Fruit fly (Drosophila melanogaster): ENCODE results near the gene CG14147.

dm6 chr3L:11009000-11009794 is 36.7 kb downstream of the CG14147 start, which contains the start of gene klu:
- TF ChIP-seq Sox14 (GFP tag; optimal IDR thresholded peaks at IDR 0.05) = peak; percentile 51
- TF ChIP-seq Sox102F (GFP tag; optimal IDR thresholded peaks at IDR 0.05) = peak; percentile 15
- TF ChIP-seq CG11294 (GFP tag; IDR thresholded peaks at IDR 0.05) = peak; percentile 42; the same call in 1 of the 2 replicates
- no peak for TF ChIP-seq fd85E (GFP tag; optimal IDR thresholded peaks at IDR 0.05)
- no peak for TF ChIP-seq CG8319 (GFP tag; optimal IDR thresholded peaks at IDR 0.05)
- TF ChIP-seq OdsH (GFP tag; optimal IDR thresholded peaks at IDR 0.05) = peak; percentile 18
- no peak for TF ChIP-seq Blimp-1 (GFP tag; optimal IDR thresholded peaks at IDR 0.05)
- no peak for TF ChIP-seq cyc (GFP tag; optimal IDR thresholded peaks at IDR 0.05)
- peak; percentile 90 for TF ChIP-seq eg (GFP tag; IDR thresholded peaks at IDR 0.05)

Measured in whole organism, prepupa.